Worm (Caenorhabditis elegans) whole organism, L4 larva: Measurements from ENCODE around the gene ced-13.

Experiments
- T26A8.4 ChIP-seq: fragments of 200-800 bp; sonication (Bioruptor generic); IDR thresholded peaks from 2 replicates; pipeline ENCODE4 v1.3.6; 2022; ENCODE audit warnings: missing genetic modification characterization, missing compliant biosample characterization
- ama-1 ChIP-seq: fragments of 150-350 bp; optimal IDR thresholded peaks from 2 replicates; lab custom pipeline; 2014; ENCODE audit warnings: inconsistent platforms, mixed read lengths
- hif-1 ChIP-seq, 2 experiments: sonication (generic microtip); optimal IDR thresholded peaks; 2 replicates each; lab custom pipeline; 2016 to 2017; ENCODE audit warnings: missing compliant biosample characterization in 2 of 2, missing genetic modification characterization in 2 of 2, missing genetic modification reagents in 2 of 2, missing genotype in 2 of 2, mild to moderate bottlenecking in 1 of 2
- hlh-30 ChIP-seq: sonication (generic microtip); optimal IDR thresholded peaks from 2 replicates; lab custom pipeline; 2017; ENCODE audit warnings: antibody characterized with exemption, mild to moderate bottlenecking, missing genetic modification characterization, missing compliant biosample characterization; ENCODE audit not compliant: insufficient read depth
- lin-39 ChIP-seq: fragments of 150-350 bp; optimal IDR thresholded peaks from 2 replicates; lab custom pipeline; 2014; ENCODE audit warnings: missing biosample characterization, missing genetic modification reagents, missing genetic modification characterization
- nhr-237 ChIP-seq: sonication (generic microtip); optimal IDR thresholded peaks from 2 replicates; lab custom pipeline; 2017; ENCODE audit warnings: missing biosample characterization, missing genetic modification characterization
- nhr-28 ChIP-seq: fragments of 150-350 bp; optimal IDR thresholded peaks from 2 replicates; lab custom pipeline; 2014; ENCODE audit warnings: missing biosample characterization, missing genetic modification characterization
- skn-1 ChIP-seq: fragments of 150-350 bp; optimal IDR thresholded peaks from 2 replicates; lab custom pipeline; 2014; ENCODE audit warnings: missing biosample characterization, missing genetic modification characterization
- zip-11 ChIP-seq: fragments of 200-800 bp; sonication (Bioruptor generic); IDR thresholded peaks from 2 replicates; pipeline ENCODE4 v1.3.6; 2022; ENCODE audit warnings: missing genetic modification characterization, missing compliant biosample characterization

DNA sequence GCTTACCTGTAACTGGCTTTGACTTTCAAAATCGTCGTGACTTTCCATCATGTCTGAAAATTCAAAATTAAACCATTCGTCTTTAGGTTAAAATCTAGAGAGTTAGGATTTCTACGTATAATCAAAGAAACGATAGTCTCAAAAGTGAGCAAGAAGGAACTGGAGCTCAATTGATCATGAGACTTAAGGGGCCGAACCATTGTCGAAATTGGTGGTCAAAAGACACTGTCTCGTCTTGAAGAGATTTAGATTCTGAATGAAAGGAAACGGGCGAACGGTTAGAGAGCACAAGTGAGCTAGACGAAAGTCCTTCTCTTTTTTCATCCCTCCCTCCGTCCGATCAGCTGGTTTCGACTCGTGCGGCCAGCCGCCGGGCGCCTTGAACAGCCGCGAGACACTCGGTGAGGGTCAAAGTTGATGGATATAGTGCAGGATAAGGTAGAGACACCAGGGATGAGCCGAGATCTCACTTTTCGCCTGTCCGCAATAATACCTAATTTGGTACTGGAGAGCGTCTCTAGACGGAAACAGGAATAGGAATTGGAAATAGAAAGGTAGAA is 38.2 kb downstream of the ced-13 start, which contains the start of gene M60.7:
- TF ChIP-seq lin-39 = no peak
- TF ChIP-seq ama-1 = no peak
- TF ChIP-seq nhr-237 (tag; lab: Kevin White, UChicago) = no peak
- no peak for TF ChIP-seq nhr-28
- no peak for TF ChIP-seq zip-11
- no peak for TF ChIP-seq hlh-30 (tag; lab: Kevin White, UChicago)
- TF ChIP-seq skn-1 (tag; lab: Kevin White, UChicago) = no peak
- no peak for TF ChIP-seq T26A8.4 (GFP tag; lab: Robert Waterston, UW)
- no peak for TF ChIP-seq hif-1 (tag; optimal IDR thresholded peaks at IDR 0.05; lab: Kevin White, UChicago)
